Fruit fly (Drosophila melanogaster): ENCODE results near the gene CG43394.

Gene CG43394

dm6 chr2L:8159498-8159897 is 13.9 kb downstream of the CG43394 start, which contains the start of the genes PAPLA1 and Rbsn-5 (continued):
- peak; percentile 93 for TF ChIP-seq emc (GFP tag; optimal IDR thresholded peaks at IDR 0.05)
- TF ChIP-seq gt (GFP tag; IDR thresholded peaks at IDR 0.05) = peak; percentile 81
- TF ChIP-seq ap (GFP tag; IDR thresholded peaks at IDR 0.05) = peak; percentile 80
- peak; percentile 94 for TF ChIP-seq ken (GFP tag; IDR thresholded peaks at IDR 0.05)
- TF ChIP-seq CG33557 (GFP tag; optimal IDR thresholded peaks at IDR 0.05) = peak; percentile 85
- TF ChIP-seq amos (GFP tag; IDR thresholded peaks at IDR 0.05; ENCODE audit: partially characterized antibody) = peak; percentile 5; the same call in 1 of the 2 replicates
- peak; percentile 94 for TF ChIP-seq CG1602 (GFP tag; optimal IDR thresholded peaks at IDR 0.05)
- TF ChIP-seq pb (GFP tag; optimal IDR thresholded peaks at IDR 0.05) = peak; percentile 93
- peak; percentile 91 for TF ChIP-seq CG13123 (GFP tag; optimal IDR thresholded peaks at IDR 0.05)
- no peak for TF ChIP-seq CG34224 (GFP tag; IDR thresholded peaks at IDR 0.05; ENCODE audit: partially characterized antibody)
- peak; percentile 97 for TF ChIP-seq CG30403 (GFP tag; optimal IDR thresholded peaks at IDR 0.05)
- TF ChIP-seq CG1832 (GFP tag; optimal IDR thresholded peaks at IDR 0.05) = no peak
- peak; percentile 59 for TF ChIP-seq MESR4 (GFP tag; optimal IDR thresholded peaks at IDR 0.05)
- peak; percentile 92 for TF ChIP-seq lbe (GFP tag; optimal IDR thresholded peaks at IDR 0.05)
- TF ChIP-seq Mes4 (GFP tag; optimal IDR thresholded peaks at IDR 0.05) = peak; percentile 90
- TF ChIP-seq CG17829 (tag; optimal IDR thresholded peaks at IDR 0.05) = peak; percentile 93
- peak; percentile 82 for TF ChIP-seq Usf (GFP tag; optimal IDR thresholded peaks at IDR 0.05)
- no peak for TF ChIP-seq mld (GFP tag; IDR thresholded peaks at IDR 0.05; ENCODE audit: partially characterized antibody)
- peak; percentile 96 for TF ChIP-seq bcd (GFP tag; optimal IDR thresholded peaks at IDR 0.05)
- peak; percentile 83 for TF ChIP-seq CG3407 (GFP tag; optimal IDR thresholded peaks at IDR 0.05)
- TF ChIP-seq CG12391 (tag; optimal IDR thresholded peaks at IDR 0.05) = peak; percentile 95
- peak; percentile 93 for TF ChIP-seq CG14014 (GFP tag; IDR thresholded peaks at IDR 0.05)
- peak; percentile 95 for TF ChIP-seq Fer3 (tag; optimal IDR thresholded peaks at IDR 0.05)
- peak; percentile 97 for TF ChIP-seq pum (GFP tag; optimal IDR thresholded peaks at IDR 0.05)
- peak; percentile 93 for TF ChIP-seq lmd (GFP tag; IDR thresholded peaks at IDR 0.05)
- peak; percentile 69 for TF ChIP-seq bowl (GFP tag; IDR thresholded peaks at IDR 0.05)
- TF ChIP-seq sqz (GFP tag; optimal IDR thresholded peaks at IDR 0.05) = peak; percentile 80
- TF ChIP-seq CG10543 (GFP tag; optimal IDR thresholded peaks at IDR 0.05) = peak; percentile 94
- peak; percentile 77 for TF ChIP-seq CG6854 (GFP tag; optimal IDR thresholded peaks at IDR 0.05)
- peak; percentile 86 for TF ChIP-seq klu (GFP tag; IDR thresholded peaks at IDR 0.05)
- peak; percentile 63 for TF ChIP-seq Jarid2 (GFP tag; optimal IDR thresholded peaks at IDR 0.05)
- peak; percentile 83 for TF ChIP-seq grn (GFP tag; optimal IDR thresholded peaks at IDR 0.05)
- peak; percentile 68 for TF ChIP-seq CG2116 (GFP tag; optimal IDR thresholded peaks at IDR 0.05)
- TF ChIP-seq CG12104 (GFP tag; optimal IDR thresholded peaks at IDR 0.05) = peak; percentile 90
- TF ChIP-seq CG2199 (GFP tag; IDR thresholded peaks at IDR 0.05) = 0 out of 3 replicates have a peak, but pooled peaks have one; percentile 22
- peak; percentile 89 for TF ChIP-seq CG31388 (GFP tag; optimal IDR thresholded peaks at IDR 0.05)
- TF ChIP-seq CG15011 (GFP tag; optimal IDR thresholded peaks at IDR 0.05) = peak; percentile 81
- peak; percentile 92 for TF ChIP-seq her (GFP tag; optimal IDR thresholded peaks at IDR 0.05)
- TF ChIP-seq Blimp-1 (GFP tag; optimal IDR thresholded peaks at IDR 0.05) = peak; percentile 90
- peak; percentile 98 for TF ChIP-seq mam (GFP tag; optimal IDR thresholded peaks at IDR 0.05)
- peak; percentile 93 for TF ChIP-seq CG4854 (GFP tag; optimal IDR thresholded peaks at IDR 0.05)
- TF ChIP-seq CG17568 (GFP tag; optimal IDR thresholded peaks at IDR 0.05) = peak; percentile 85
- peak; percentile 96 for TF ChIP-seq CG4424 (GFP tag; optimal IDR thresholded peaks at IDR 0.05)
- TF ChIP-seq phol (tag; optimal IDR thresholded peaks at IDR 0.05) = peak; percentile 95
- no peak for TF ChIP-seq hth (optimal IDR thresholded peaks at IDR 0.05)
- TF ChIP-seq unc-4 (GFP tag; IDR thresholded peaks at IDR 0.05; ENCODE audit: partially characterized antibody) = no peak
- peak; percentile 86 for TF ChIP-seq Rx (GFP tag; IDR thresholded peaks at IDR 0.05)
- peak; percentile 84 for TF ChIP-seq CG1529 (GFP tag; optimal IDR thresholded peaks at IDR 0.05)
- peak; percentile 92 for TF ChIP-seq Dbx (GFP tag; IDR thresholded peaks at IDR 0.05)
- no peak for TF ChIP-seq CG8478 (optimal IDR thresholded peaks at IDR 0.05)
- peak; percentile 69 for TF ChIP-seq CG10431 (GFP tag; optimal IDR thresholded peaks at IDR 0.05)
- peak; percentile 85 for TF ChIP-seq CG5953 (GFP tag; IDR thresholded peaks at IDR 0.05)

Measured in whole organism, embryonic.